Worm (Caenorhabditis elegans) whole organism, young adult: Measurements from ENCODE around the gene vps-53.
A peak's percentile ranks its signal among the peaks of the same experiment; 100 is the strongest.

Source experiments
- atf-7 ChIP-seq: sonication (generic microtip); optimal IDR thresholded peaks from 2 replicates; lab custom pipeline; 2017; ENCODE audit warnings: mild to moderate bottlenecking, missing genetic modification characterization, missing compliant biosample characterization
- ceh-40 ChIP-seq: fragments of 200-800 bp; sonication (Bioruptor generic); IDR thresholded peaks from 2 replicates; pipeline ENCODE4 v1.3.6; 2022; ENCODE audit warnings: missing genetic modification characterization, missing compliant biosample characterization
- chd-7 ChIP-seq: sonication (generic microtip); optimal IDR thresholded peaks from 2 replicates; lab custom pipeline; 2016; ENCODE audit warnings: mild to moderate bottlenecking, missing genetic modification characterization, moderate library complexity, missing compliant biosample characterization
- hlh-12 ChIP-seq: sonication (generic microtip); optimal IDR thresholded peaks from 2 replicates; lab custom pipeline; 2016; ENCODE audit warnings: missing genetic modification characterization, missing compliant biosample characterization
- hrde-1 ChIP-seq: sonication (generic microtip); optimal IDR thresholded peaks from 2 replicates; lab custom pipeline; 2016; ENCODE audit warnings: missing genetic modification characterization, mild to moderate bottlenecking, missing compliant biosample characterization, moderate library complexity, missing genotype, missing genetic modification reagents, borderline replicate concordance
- nhr-90 ChIP-seq: sonication (generic microtip); optimal IDR thresholded peaks from 2 replicates; lab custom pipeline; 2016; ENCODE audit warnings: missing genotype, mild to moderate bottlenecking, missing genetic modification characterization, missing compliant biosample characterization
- pha-4 ChIP-seq: fragments of 150-350 bp; sonication (generic microtip); optimal IDR thresholded peaks from 2 replicates; lab custom pipeline; 2014; ENCODE audit warnings: missing biosample characterization, missing genetic modification reagents, missing genetic modification characterization
- snpc-4 ChIP-seq, 5 experiments: fragments of 150-350 bp in 1 of 5; sonication (generic microtip) in 4 of 5; optimal IDR thresholded peaks; 2 replicates each; lab custom pipeline; 2014 to 2018; ENCODE audit warnings: missing genetic modification characterization in 5 of 5, missing biosample characterization in 3 of 5, antibody characterized with exemption in 2 of 5, mild to moderate bottlenecking in 2 of 5, missing compliant biosample characterization in 2 of 5, missing genotype in 2 of 5, moderate library complexity in 2 of 5, missing genetic modification reagents in 1 of 5

- TF ChIP-seq pha-4 (peak; percentile 92), chd-7 (tag; lab: Kevin White, UChicago) (no peak), atf-7 (tag; lab: Kevin White, UChicago) (peak; percentile 8), snpc-4 (GFP tag; optimal IDR thresholded peaks at IDR 0.05; lab: Kevin White, UChicago) (no peak), snpc-4 (tag; optimal IDR thresholded peaks at IDR 0.05; lab: Kevin White, UChicago) (peak in 3 of 4 experiments; percentile 36 to 62 (median 46)), hrde-1 (tag; lab: Kevin White, UChicago) (no peak), nhr-90 (tag; lab: Kevin White, UChicago) (peak; percentile 76), ceh-40 (GFP tag; lab: Robert Waterston, UW) (no peak), hlh-12 (tag; lab: Kevin White, UChicago) (no peak)
Observed at ce11 chrIII:9780665-9781304, 23.5 kb upstream of the vps-53 start, which contains the start of gene vha-1.
